Worm (Caenorhabditis elegans) whole organism, L4 larva: Measurements from ENCODE around the gene swan-1.
A peak's percentile ranks its signal among the peaks of the same experiment; 100 is the strongest.

Source experiments
- F10B5.3 ChIP-seq: sonication (generic microtip); optimal IDR thresholded peaks from 2 replicates; lab custom pipeline; 2016; ENCODE audit warnings: mild to moderate bottlenecking, missing genetic modification characterization, missing compliant biosample characterization
- F37D6.2 ChIP-seq: sonication (generic microtip); optimal IDR thresholded peaks from 2 replicates; lab custom pipeline; 2016; ENCODE audit warnings: mild to moderate bottlenecking, missing genetic modification characterization, missing compliant biosample characterization
- F44E2.7 ChIP-seq: fragments of 200-800 bp; sonication (Bioruptor generic); IDR thresholded peaks from 2 replicates; pipeline ENCODE4 v2.1.2; 2022; ENCODE audit warnings: missing genetic modification characterization, missing compliant biosample characterization
- R02D3.7 ChIP-seq: fragments of 150-350 bp; sonication (generic microtip); optimal IDR thresholded peaks from 3 replicates; lab custom pipeline; 2014; ENCODE audit warnings: missing biosample characterization, missing genetic modification characterization
- T26A8.4 ChIP-seq: fragments of 200-800 bp; sonication (Bioruptor generic); IDR thresholded peaks from 2 replicates; pipeline ENCODE4 v1.3.6; 2022; ENCODE audit warnings: missing genetic modification characterization, missing compliant biosample characterization
- Y48G9A.11 ChIP-seq: fragments of 200-800 bp; sonication (Bioruptor generic); IDR thresholded peaks from 2 replicates; pipeline ENCODE4 v1.3.6; 2022; ENCODE audit warnings: missing genetic modification reagents, missing genetic modification characterization, missing compliant biosample characterization
- aly-2 ChIP-seq: sonication (generic microtip); optimal IDR thresholded peaks from 2 replicates; lab custom pipeline; 2018; ENCODE audit warnings: missing biosample characterization, missing genetic modification characterization
- attf-4 ChIP-seq: sonication (generic microtip); optimal IDR thresholded peaks from 3 replicates; lab custom pipeline; 2017; ENCODE audit warnings: missing biosample characterization, missing genetic modification characterization
- ceh-44 ChIP-seq: fragments of 200-800 bp; sonication (Bioruptor generic); IDR thresholded peaks from 2 replicates; pipeline ENCODE4 v1.3.6; 2022; ENCODE audit warnings: missing genetic modification reagents, missing genetic modification characterization, missing compliant biosample characterization
- daf-12 ChIP-seq: fragments of 150-350 bp; optimal IDR thresholded peaks from 2 replicates; lab custom pipeline; 2014; ENCODE audit warnings: missing biosample characterization, missing genetic modification reagents, missing genetic modification characterization
- daf-16 ChIP-seq, 3 experiments: sonication (generic microtip); optimal IDR thresholded peaks; 2 replicates each; lab custom pipeline; 2016 to 2017; ENCODE audit warnings: missing genetic modification characterization in 3 of 3, missing genetic modification reagents in 3 of 3, mild to moderate bottlenecking in 2 of 3, missing compliant biosample characterization in 2 of 3, missing biosample characterization in 1 of 3, moderate library complexity in 1 of 3
- daf-8 ChIP-seq: fragments of 200-800 bp; sonication (Bioruptor generic); IDR thresholded peaks from 2 replicates; pipeline ENCODE4 v1.3.6; 2022; ENCODE audit warnings: missing genetic modification characterization, missing compliant biosample characterization
- dmd-6 ChIP-seq: fragments of 200-800 bp; sonication (Bioruptor generic); IDR thresholded peaks from 2 replicates; pipeline ENCODE4 v1.3.6; 2022; ENCODE audit warnings: missing genetic modification reagents, missing genetic modification characterization, missing compliant biosample characterization
- dmd-8 ChIP-seq: fragments of 200-800 bp; sonication (Bioruptor generic); IDR thresholded peaks from 2 replicates; pipeline ENCODE4 v1.3.6; 2022; ENCODE audit warnings: missing genetic modification characterization, missing compliant biosample characterization
- dmd-9 ChIP-seq: fragments of 200-800 bp; sonication (Bioruptor generic); IDR thresholded peaks from 2 replicates; pipeline ENCODE4 v1.3.6; 2022; ENCODE audit warnings: missing genetic modification reagents, missing genetic modification characterization, missing compliant biosample characterization
- dpl-1 ChIP-seq: fragments of 150-350 bp; optimal IDR thresholded peaks from 2 replicates; lab custom pipeline; 2014; ENCODE audit warnings: missing biosample characterization, missing genetic modification reagents, missing genetic modification characterization
- egl-27 ChIP-seq: sonication (generic microtip); optimal IDR thresholded peaks from 3 replicates; lab custom pipeline; 2017; ENCODE audit warnings: missing biosample characterization, missing genetic modification reagents, missing genetic modification characterization
- hif-1 ChIP-seq, 2 experiments: sonication (generic microtip); optimal IDR thresholded peaks; 2 replicates each; lab custom pipeline; 2016 to 2017; ENCODE audit warnings: missing compliant biosample characterization in 2 of 2, missing genetic modification characterization in 2 of 2, missing genetic modification reagents in 2 of 2, missing genotype in 2 of 2, mild to moderate bottlenecking in 1 of 2
- hlh-11 ChIP-seq: fragments of 200-800 bp; sonication (Bioruptor generic); optimal IDR thresholded peaks from 2 replicates; lab custom pipeline; 2018; ENCODE audit warnings: mild to moderate bottlenecking, missing genetic modification characterization, missing compliant biosample characterization
- hmg-1.1 ChIP-seq: fragments of 200-800 bp; sonication (Bioruptor generic); IDR thresholded peaks from 2 replicates; pipeline ENCODE4 v1.3.6; 2022; ENCODE audit warnings: missing genetic modification reagents, missing genetic modification characterization, missing compliant biosample characterization
- lim-7 ChIP-seq: fragments of 200-800 bp; sonication (Bioruptor generic); IDR thresholded peaks from 2 replicates; pipeline ENCODE4 v1.3.6; 2022; ENCODE audit warnings: missing genetic modification characterization, missing compliant biosample characterization
- lin-1 ChIP-seq: fragments of 200-800 bp; sonication (Bioruptor generic); IDR thresholded peaks from 2 replicates; pipeline ENCODE4 v1.3.6; 2022; ENCODE audit warnings: missing genetic modification reagents, missing genetic modification characterization, missing compliant biosample characterization
- lin-13 ChIP-seq: fragments of 150-350 bp; optimal IDR thresholded peaks from 2 replicates; lab custom pipeline; 2014; ENCODE audit warnings: missing biosample characterization, missing genetic modification reagents, missing genetic modification characterization
- lin-29 ChIP-seq: fragments of 200-800 bp; sonication (Bioruptor generic); IDR thresholded peaks from 2 replicates; pipeline ENCODE4 v1.3.6; 2022; ENCODE audit warnings: missing genetic modification reagents, missing genetic modification characterization, missing compliant biosample characterization
- lin-38 ChIP-seq: fragments of 200-800 bp; sonication (Bioruptor generic); IDR thresholded peaks from 2 replicates; pipeline ENCODE4 v1.3.6; 2022; ENCODE audit warnings: missing genetic modification reagents, missing genetic modification characterization, missing compliant biosample characterization
- lsy-2 ChIP-seq, 2 experiments: fragments of 150-350 bp in 1 of 2; sonication (generic microtip) in 1 of 2; optimal IDR thresholded peaks; 2 replicates each; lab custom pipeline; 2014 to 2017; ENCODE audit warnings: missing biosample characterization in 2 of 2, missing genetic modification characterization in 2 of 2
- madf-5 ChIP-seq, 2 experiments: fragments of 200-800 bp; sonication (Bioruptor generic); IDR thresholded peaks; 2 replicates each; pipeline ENCODE4 v1.3.6; 2022; ENCODE audit warnings: missing compliant biosample characterization in 2 of 2, missing genetic modification characterization in 2 of 2
- madf-9 ChIP-seq: fragments of 200-800 bp; sonication (Bioruptor generic); conservative IDR thresholded peaks from 2 replicates; pipeline ENCODE4 v1.3.6; 2022; ENCODE audit warnings: missing genetic modification reagents, missing genetic modification characterization, missing compliant biosample characterization
- mdt-29 ChIP-seq: fragments of 200-800 bp; sonication (Bioruptor generic); IDR thresholded peaks from 2 replicates; pipeline ENCODE4 v1.3.6; 2022; ENCODE audit warnings: missing genetic modification reagents, missing genetic modification characterization, missing compliant biosample characterization
- mep-1 ChIP-seq: fragments of 150-350 bp; sonication (generic microtip); optimal IDR thresholded peaks from 3 replicates; lab custom pipeline; 2014; ENCODE audit warnings: missing biosample characterization, missing genetic modification characterization
- mes-2 ChIP-seq: sonication (generic microtip); optimal IDR thresholded peaks from 2 replicates; lab custom pipeline; 2016; ENCODE audit warnings: missing genotype, mild to moderate bottlenecking, missing genetic modification characterization, missing compliant biosample characterization; ENCODE audit not compliant: poor library complexity, severe bottlenecking
- nhr-10 ChIP-seq: fragments of 150-350 bp; optimal IDR thresholded peaks from 2 replicates; lab custom pipeline; 2014; ENCODE audit warnings: missing biosample characterization, missing genetic modification characterization
- nhr-237 ChIP-seq: sonication (generic microtip); optimal IDR thresholded peaks from 2 replicates; lab custom pipeline; 2017; ENCODE audit warnings: missing biosample characterization, missing genetic modification characterization
- nhr-28 ChIP-seq: fragments of 150-350 bp; optimal IDR thresholded peaks from 2 replicates; lab custom pipeline; 2014; ENCODE audit warnings: missing biosample characterization, missing genetic modification characterization
- nhr-41 ChIP-seq: fragments of 200-800 bp; sonication (Bioruptor generic); IDR thresholded peaks from 2 replicates; pipeline ENCODE4 v1.3.6; 2022; ENCODE audit warnings: missing genetic modification reagents, missing genetic modification characterization, missing compliant biosample characterization
- nhr-42 ChIP-seq: fragments of 200-800 bp; sonication (Bioruptor generic); IDR thresholded peaks from 2 replicates; pipeline ENCODE4 v1.3.6; 2022; ENCODE audit warnings: missing genetic modification characterization, missing compliant biosample characterization
- nhr-48 ChIP-seq: sonication (generic microtip); optimal IDR thresholded peaks from 2 replicates; lab custom pipeline; 2016; ENCODE audit warnings: mild to moderate bottlenecking, missing genetic modification characterization, missing compliant biosample characterization
- nhr-77 ChIP-seq: fragments of 150-350 bp; optimal IDR thresholded peaks from 2 replicates; lab custom pipeline; 2014; ENCODE audit warnings: missing biosample characterization, missing genetic modification characterization
- rbr-2 ChIP-seq: sonication (generic microtip); optimal IDR thresholded peaks from 2 replicates; lab custom pipeline; 2016; ENCODE audit warnings: missing genotype, missing genetic modification characterization, missing compliant biosample characterization
- saeg-2 ChIP-seq: fragments of 200-800 bp; sonication (Bioruptor generic); IDR thresholded peaks from 2 replicates; pipeline ENCODE4 v1.3.6; 2022; ENCODE audit warnings: missing genetic modification reagents, missing genetic modification characterization, missing compliant biosample characterization
- set-16 ChIP-seq: fragments of 200-800 bp; sonication (Bioruptor generic); IDR thresholded peaks from 2 replicates; pipeline ENCODE4 v1.3.6; 2022; ENCODE audit warnings: missing genetic modification reagents, missing genetic modification characterization, missing compliant biosample characterization
- spr-1 ChIP-seq: sonication (generic microtip); optimal IDR thresholded peaks from 2 replicates; lab custom pipeline; 2016; ENCODE audit warnings: mild to moderate bottlenecking, missing genetic modification characterization, missing compliant biosample characterization
- spr-3 ChIP-seq: fragments of 200-800 bp; sonication (Bioruptor generic); optimal IDR thresholded peaks from 2 replicates; lab custom pipeline; 2018; ENCODE audit warnings: mild to moderate bottlenecking, missing genetic modification characterization, missing compliant biosample characterization
- tra-1 ChIP-seq: fragments of 200-800 bp; sonication (Bioruptor generic); IDR thresholded peaks from 2 replicates; pipeline ENCODE4 v1.3.6; 2022; ENCODE audit warnings: missing genetic modification reagents, missing genetic modification characterization, missing compliant biosample characterization
- unc-130 ChIP-seq: sonication (generic microtip); optimal IDR thresholded peaks from 2 replicates; lab custom pipeline; 2016; ENCODE audit warnings: missing genetic modification reagents, missing genetic modification characterization, missing compliant biosample characterization
- zip-11 ChIP-seq: fragments of 200-800 bp; sonication (Bioruptor generic); IDR thresholded peaks from 2 replicates; pipeline ENCODE4 v1.3.6; 2022; ENCODE audit warnings: missing genetic modification characterization, missing compliant biosample characterization
- ztf-7 ChIP-seq: fragments of 150-350 bp; optimal IDR thresholded peaks from 2 replicates; lab custom pipeline; 2014; ENCODE audit warnings: missing biosample characterization, missing genetic modification characterization

swan-1 gene

ce11 chrV:13787948-13788681 is 18.9 kb downstream of the swan-1 start (continued):
- no peak for TF ChIP-seq Y48G9A.11 (GFP tag; lab: Robert Waterston, UW)
- no peak for TF ChIP-seq nhr-10 (tag; lab: Kevin White, UChicago)

DNA sequence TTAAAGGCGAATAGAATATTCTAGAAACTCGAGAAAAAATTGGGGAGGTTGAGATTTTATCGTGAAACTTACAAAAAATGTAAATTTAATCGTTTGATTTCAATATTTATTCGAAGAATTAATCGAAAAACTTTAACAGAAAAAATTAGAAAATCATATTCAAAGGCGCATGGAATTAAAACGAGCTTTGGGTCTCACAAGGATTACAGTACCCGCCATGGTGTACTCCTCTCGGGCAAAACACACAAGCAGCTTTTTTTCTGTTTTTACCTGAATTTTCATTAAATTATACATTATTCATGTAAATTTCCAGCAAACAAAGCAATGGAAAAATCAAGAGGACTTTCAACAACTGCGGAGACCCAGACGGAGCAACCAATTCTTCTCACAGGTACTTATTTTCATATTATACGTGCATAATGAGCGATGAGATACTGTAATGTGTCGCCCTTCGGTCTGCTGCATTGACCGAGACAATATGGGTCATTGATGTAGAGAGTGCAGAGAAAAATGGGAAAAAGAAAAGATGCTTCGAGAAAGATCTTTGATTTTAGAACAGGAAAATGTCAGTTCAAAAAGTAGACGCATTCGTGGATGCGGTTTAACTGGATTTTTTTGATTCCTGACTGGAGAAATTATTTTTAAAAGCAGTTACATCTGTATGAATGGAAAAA is 19.7 kb downstream of the swan-1 start, which contains the start of the genes F53C11.4 and F53C11.5:
TSS of gene F53C11.4 (minus strand) at position 128 of the 674 bp plus-strand sequence.
TSS of gene F53C11.5 (plus strand) at position 325 of the 674 bp plus-strand sequence.
- TF ChIP-seq spr-3 (GFP tag; lab: Kevin White, UChicago) (no peak), hlh-11 (tag; lab: Kevin White, UChicago) (peak; percentile 77), nhr-10 (tag; lab: Kevin White, UChicago) (no peak), egl-27 (tag; lab: Kevin White, UChicago) (no peak), dmd-6 (GFP tag; lab: Robert Waterston, UW) (peak; percentile 69), tra-1 (0 out of 2 replicates have a peak, but pooled peaks have one; percentile 24), mdt-29 (GFP tag; lab: Robert Waterston, UW) (no peak), daf-12 (tag; lab: Kevin White, UChicago) (no peak), daf-8 (no peak), nhr-42 (no peak), spr-1 (tag; lab: Kevin White, UChicago) (no peak), lin-13 (GFP tag; lab: Kevin White, UChicago) (no peak), dmd-8 (no peak), lsy-2 (tag; optimal IDR thresholded peaks at IDR 0.05; lab: Kevin White, UChicago) (peak in 1 of 2 experiments; percentile 86), set-16 (GFP tag; lab: Robert Waterston, UW) (no peak), attf-4 (tag; lab: Kevin White, UChicago) (no peak), mep-1 (tag; lab: Kevin White, UChicago) (peak; percentile 11), saeg-2 (GFP tag; lab: Robert Waterston, UW) (no peak), dpl-1 (GFP tag; lab: Kevin White, UChicago) (no peak), aly-2 (tag; lab: Kevin White, UChicago) (no peak), rbr-2 (peak; percentile 9), T26A8.4 (no peak), lim-7 (GFP tag; lab: Robert Waterston, UW) (no peak), lin-1 (GFP tag; lab: Robert Waterston, UW) (no peak), F10B5.3 (no peak), ceh-44 (GFP tag; lab: Robert Waterston, UW) (no peak), madf-9 (GFP tag; lab: Robert Waterston, UW) (no peak), nhr-77 (no peak), nhr-237 (tag; lab: Kevin White, UChicago) (no peak), nhr-48 (tag; lab: Kevin White, UChicago) (peak; percentile 67), ztf-7 (no peak), daf-16 (GFP tag; optimal IDR thresholded peaks at IDR 0.05; lab: Kevin White, UChicago) (no peak), daf-16 (tag; optimal IDR thresholded peaks at IDR 0.05; lab: Kevin White, UChicago) (peak; percentile 85), hif-1 (tag; optimal IDR thresholded peaks at IDR 0.05; lab: Kevin White, UChicago) (peak in 1 of 2 experiments; percentile 79), lin-38 (GFP tag; lab: Robert Waterston, UW) (0 out of 2 replicates have a peak, but pooled peaks have one; percentile 31), unc-130 (peak; percentile 3), F44E2.7 (GFP tag; lab: Robert Waterston, UW) (no peak), nhr-41 (GFP tag; lab: Robert Waterston, UW) (no peak), nhr-28 (tag; lab: Kevin White, UChicago) (peak; percentile 74), dmd-9 (GFP tag; lab: Robert Waterston, UW) (no peak), madf-5 (GFP tag; IDR thresholded peaks at IDR 0.05; lab: Robert Waterston, UW) (no peak), R02D3.7 (tag; lab: Kevin White, UChicago) (no peak), zip-11 (GFP tag; lab: Robert Waterston, UW) (no peak), mes-2 (tag; lab: Kevin White, UChicago) (peak; percentile 57), lin-29 (GFP tag; lab: Robert Waterston, UW) (no peak), hmg-1.1 (GFP tag; lab: Robert Waterston, UW) (0 out of 2 replicates have a peak, but pooled peaks have one; percentile 12), F37D6.2 (tag; lab: Kevin White, UChicago) (no peak)
